Fruit fly (Drosophila melanogaster): ENCODE measurements around the gene Axs.

Gene Axs

dm6 chrX:16723203-16724173 is 39.8 kb upstream of the Axs start (continued):
- peak; percentile 45; the same call in 2 of the 3 replicates for TF ChIP-seq croc (GFP tag; conservative IDR thresholded peaks at IDR 0.05)
- peak; percentile 64 for TF ChIP-seq BtbVII (GFP tag; optimal IDR thresholded peaks at IDR 0.05)
- peak; percentile 27 for TF ChIP-seq CG12236 (GFP tag; optimal IDR thresholded peaks at IDR 0.05)
- TF ChIP-seq CG32532 (GFP tag; IDR thresholded peaks at IDR 0.05) = peak; percentile 80
- TF ChIP-seq tio (GFP tag; optimal IDR thresholded peaks at IDR 0.05) = peak; percentile 73
- no peak for TF ChIP-seq Spps (tag; optimal IDR thresholded peaks at IDR 0.05)
- TF ChIP-seq CG4820 (GFP tag; optimal IDR thresholded peaks at IDR 0.05) = peak; percentile 5
- TF ChIP-seq NFAT (GFP tag; IDR thresholded peaks at IDR 0.05) = 0 out of 2 replicates have a peak, but pooled peaks have one; percentile 39
- TF ChIP-seq rib (GFP tag; IDR thresholded peaks at IDR 0.05) = 0 out of 2 replicates have a peak, but pooled peaks have one; percentile 13
- TF ChIP-seq CG11398 (GFP tag; optimal IDR thresholded peaks at IDR 0.05) = no peak
- peak; percentile 58 for TF ChIP-seq CG3847 (GFP tag; IDR thresholded peaks at IDR 0.05)
- TF ChIP-seq CG9727 (GFP tag; optimal IDR thresholded peaks at IDR 0.05) = peak; percentile 78
- TF ChIP-seq Gug (GFP tag; IDR thresholded peaks at IDR 0.05) = peak; percentile 12; the same call in 1 of the 4 replicates
- no peak for TF ChIP-seq jumu (GFP tag; optimal IDR thresholded peaks at IDR 0.05)
- TF ChIP-seq CG12155 (GFP tag; optimal IDR thresholded peaks at IDR 0.05) = peak; percentile 47
- TF ChIP-seq CG17361 (GFP tag; IDR thresholded peaks at IDR 0.05) = peak; percentile 76; the same call in 2 of the 3 replicates
- peak in 1 of 3 experiments; percentile 71 for TF ChIP-seq lola (GFP tag; optimal IDR thresholded peaks at IDR 0.05)
- peak; percentile 35 for TF ChIP-seq disco-r (GFP tag; optimal IDR thresholded peaks at IDR 0.05)
- no peak for TF ChIP-seq sna (GFP tag; IDR thresholded peaks at IDR 0.05; ENCODE audit: partially characterized antibody)
- peak; percentile 86 for TF ChIP-seq CG11504 (tag; optimal IDR thresholded peaks at IDR 0.05)
- no peak for TF ChIP-seq hb (GFP tag; IDR thresholded peaks at IDR 0.05; ENCODE audit: partially characterized antibody)
- TF ChIP-seq mirr (GFP tag; optimal IDR thresholded peaks at IDR 0.05) = no peak
- TF ChIP-seq CG10267 (tag; optimal IDR thresholded peaks at IDR 0.05) = peak; percentile 43
- no peak for TF ChIP-seq dati (GFP tag; IDR thresholded peaks at IDR 0.05)
- TF ChIP-seq Meics (GFP tag; optimal IDR thresholded peaks at IDR 0.05) = peak; percentile 66
- TF ChIP-seq CG4730 (GFP tag; IDR thresholded peaks at IDR 0.05) = peak; percentile 26; the same call in 1 of the 2 replicates
- no peak for TF ChIP-seq CG7745 (tag; optimal IDR thresholded peaks at IDR 0.05)
- TF ChIP-seq CG10431 (GFP tag; optimal IDR thresholded peaks at IDR 0.05) = peak; percentile 21
- TF ChIP-seq CG18476 (GFP tag; optimal IDR thresholded peaks at IDR 0.05) = peak; percentile 6
- TF ChIP-seq CG33213 (GFP tag; optimal IDR thresholded peaks at IDR 0.05) = no peak
- peak; percentile 12 for TF ChIP-seq nau (GFP tag; optimal IDR thresholded peaks at IDR 0.05)
- TF ChIP-seq fu2 (GFP tag; optimal IDR thresholded peaks at IDR 0.05) = peak; percentile 3
- TF ChIP-seq trh (GFP tag; optimal IDR thresholded peaks at IDR 0.05) = no peak
- TF ChIP-seq CG14965 (GFP tag; optimal IDR thresholded peaks at IDR 0.05; ENCODE audit: borderline replicate concordance) = no peak
- TF ChIP-seq slp2 (GFP tag; optimal IDR thresholded peaks at IDR 0.05) = peak; percentile 50
- TF ChIP-seq CoRest (tag; optimal IDR thresholded peaks at IDR 0.05) = peak; percentile 89
- TF ChIP-seq aop (GFP tag; IDR thresholded peaks at IDR 0.05) = no peak
- TF ChIP-seq lmd (GFP tag; IDR thresholded peaks at IDR 0.05) = peak; percentile 82
- TF ChIP-seq CG16813 (GFP tag; IDR thresholded peaks at IDR 0.05; ENCODE audit: partially characterized antibody) = no peak
- TF ChIP-seq jigr1 (GFP tag; IDR thresholded peaks at IDR 0.05) = no peak
- TF ChIP-seq HmgD (GFP tag; optimal IDR thresholded peaks at IDR 0.05) = no peak
- peak; percentile 18 for TF ChIP-seq CG9609 (GFP tag; optimal IDR thresholded peaks at IDR 0.05)
- TF ChIP-seq Dip2 (GFP tag; IDR thresholded peaks at IDR 0.05) = no peak
- peak; percentile 76 for TF ChIP-seq CG17328 (GFP tag; IDR thresholded peaks at IDR 0.05)
- peak; percentile 20 for TF ChIP-seq CG15514 (GFP tag; optimal IDR thresholded peaks at IDR 0.05)
- TF ChIP-seq salm (tag; optimal IDR thresholded peaks at IDR 0.05) = peak; percentile 69
- peak; percentile 69 to 72 for TF ChIP-seq dpn (GFP tag; optimal IDR thresholded peaks at IDR 0.05)
- TF ChIP-seq kah (GFP tag; optimal IDR thresholded peaks at IDR 0.05) = peak; percentile 30

Measured in whole organism, embryonic.